Fruit fly (Drosophila melanogaster): ENCODE measurements around the gene Npc2e.

Gene Npc2e

dm6 chr3R:10053559-10053958, 427 bp downstream of the Npc2e start:
- TF ChIP-seq rgr (GFP tag; optimal IDR thresholded peaks at IDR 0.05) (no peak), sage (GFP tag; optimal IDR thresholded peaks at IDR 0.05) (no peak), lola (GFP tag; optimal IDR thresholded peaks at IDR 0.05) (no peak), psq (GFP tag; optimal IDR thresholded peaks at IDR 0.05) (no peak), Myc (optimal IDR thresholded peaks at IDR 0.05) (no peak), dmrt93B (GFP tag; optimal IDR thresholded peaks at IDR 0.05) (no peak), Hr78 (GFP tag; optimal IDR thresholded peaks at IDR 0.05) (no peak), N (GFP tag; optimal IDR thresholded peaks at IDR 0.05) (no peak), Rel (GFP tag; optimal IDR thresholded peaks at IDR 0.05) (no peak), Rel (tag; optimal IDR thresholded peaks at IDR 0.05) (no peak), tai (GFP tag; optimal IDR thresholded peaks at IDR 0.05) (no peak), woc (GFP tag; optimal IDR thresholded peaks at IDR 0.05) (no peak), sv (GFP tag; optimal IDR thresholded peaks at IDR 0.05) (no peak), pan (optimal IDR thresholded peaks at IDR 0.05) (no peak), Sp1 (GFP tag; optimal IDR thresholded peaks at IDR 0.05) (no peak)

- TF ChIP-seq CrebA (GFP tag; optimal IDR thresholded peaks at IDR 0.05; ENCODE audit: borderline replicate concordance) (no peak), sage (GFP tag; optimal IDR thresholded peaks at IDR 0.05) (no peak), lola (GFP tag; optimal IDR thresholded peaks at IDR 0.05) (no peak), Myc (optimal IDR thresholded peaks at IDR 0.05) (no peak), dl (GFP tag; optimal IDR thresholded peaks at IDR 0.05; ENCODE audit: insufficient read depth in 1 of 2, partially characterized antibody in 2 of 2) (no peak), Rel (GFP tag; optimal IDR thresholded peaks at IDR 0.05) (peak; percentile 55), Rel (tag; optimal IDR thresholded peaks at IDR 0.05) (peak; percentile 46), ey (GFP tag; optimal IDR thresholded peaks at IDR 0.05) (no peak), br (GFP tag; optimal IDR thresholded peaks at IDR 0.05) (peak; percentile 6), woc (GFP tag; optimal IDR thresholded peaks at IDR 0.05) (no peak), jim (GFP tag; optimal IDR thresholded peaks at IDR 0.05) (no peak), Jra (GFP tag; optimal IDR thresholded peaks at IDR 0.05) (no peak), h (GFP tag; optimal IDR thresholded peaks at IDR 0.05) (peak; percentile 30), Sp1 (GFP tag; optimal IDR thresholded peaks at IDR 0.05) (peak; percentile 60), HLH106 (tag; optimal IDR thresholded peaks at IDR 0.05) (peak; percentile 28), Dif (GFP tag; optimal IDR thresholded peaks at IDR 0.05; ENCODE audit: partially characterized antibody) (no peak), psq (GFP tag; optimal IDR thresholded peaks at IDR 0.05) (no peak), sv (GFP tag; optimal IDR thresholded peaks at IDR 0.05) (no peak), tai (GFP tag; optimal IDR thresholded peaks at IDR 0.05) (no peak), Mio (GFP tag; optimal IDR thresholded peaks at IDR 0.05) (no peak), dmrt93B (GFP tag; optimal IDR thresholded peaks at IDR 0.05) (no peak), Hnf4 (GFP tag; optimal IDR thresholded peaks at IDR 0.05) (no peak), fru (GFP tag; optimal IDR thresholded peaks at IDR 0.05) (peak; percentile 19), dsf (GFP tag; optimal IDR thresholded peaks at IDR 0.05; ENCODE audit: borderline replicate concordance) (no peak), brk (GFP tag; optimal IDR thresholded peaks at IDR 0.05) (peak; percentile 39), usp (GFP tag; optimal IDR thresholded peaks at IDR 0.05) (no peak), N (GFP tag; optimal IDR thresholded peaks at IDR 0.05) (no peak), Hr78 (GFP tag; optimal IDR thresholded peaks at IDR 0.05) (no peak), foxo (GFP tag; optimal IDR thresholded peaks at IDR 0.05) (peak; percentile 2 to 27), OdsH (GFP tag; optimal IDR thresholded peaks at IDR 0.05) (no peak), Hr83 (GFP tag; optimal IDR thresholded peaks at IDR 0.05; ENCODE audit: poor library complexity, severe bottlenecking) (peak; percentile 6), Vsx2 (GFP tag; optimal IDR thresholded peaks at IDR 0.05; ENCODE audit: partially characterized antibody) (peak; percentile 77), GATAd (GFP tag; optimal IDR thresholded peaks at IDR 0.05) (no peak), Dfd (GFP tag; optimal IDR thresholded peaks at IDR 0.05) (no peak)
These were observed 1.3 kb downstream of the Npc2e start for dm6 chr3R:10054278-10054975.

- TF ChIP-seq lola (GFP tag; optimal IDR thresholded peaks at IDR 0.05): no peak
- no peak for TF ChIP-seq usp (GFP tag; optimal IDR thresholded peaks at IDR 0.05)
- no peak for TF ChIP-seq Abd-B (GFP tag; optimal IDR thresholded peaks at IDR 0.05)
- no peak for TF ChIP-seq pan (optimal IDR thresholded peaks at IDR 0.05)
- TF ChIP-seq Vsx2 (GFP tag; optimal IDR thresholded peaks at IDR 0.05; ENCODE audit: partially characterized antibody): no peak
- no peak for TF ChIP-seq Rel (GFP tag; optimal IDR thresholded peaks at IDR 0.05)
- no peak for TF ChIP-seq Rel (tag; optimal IDR thresholded peaks at IDR 0.05)
- no peak for TF ChIP-seq OdsH (GFP tag; optimal IDR thresholded peaks at IDR 0.05)
- TF ChIP-seq br (GFP tag; optimal IDR thresholded peaks at IDR 0.05): no peak
- TF ChIP-seq rgr (GFP tag; optimal IDR thresholded peaks at IDR 0.05): no peak
- no peak for TF ChIP-seq Sp1 (GFP tag; optimal IDR thresholded peaks at IDR 0.05)
- TF ChIP-seq N (GFP tag; optimal IDR thresholded peaks at IDR 0.05): no peak
- no peak for TF ChIP-seq CG32264 (GFP tag; optimal IDR thresholded peaks at IDR 0.05)
- no peak for TF ChIP-seq woc (GFP tag; optimal IDR thresholded peaks at IDR 0.05)
- no peak for TF ChIP-seq Jra (GFP tag; optimal IDR thresholded peaks at IDR 0.05)
- TF ChIP-seq GATAd (GFP tag; optimal IDR thresholded peaks at IDR 0.05): no peak
- no peak for TF ChIP-seq Mio (GFP tag; optimal IDR thresholded peaks at IDR 0.05)
- no peak for TF ChIP-seq Hnf4 (GFP tag; optimal IDR thresholded peaks at IDR 0.05)
- TF ChIP-seq brk (GFP tag; optimal IDR thresholded peaks at IDR 0.05): no peak
- no peak for TF ChIP-seq jim (GFP tag; optimal IDR thresholded peaks at IDR 0.05)
These were observed 1.9 kb downstream of the Npc2e start for dm6 chr3R:10055004-10055403.
